Fruit fly (Drosophila melanogaster) whole organism, wandering third instar larva: ENCODE results near the gene CG5953.

Experiments
- Abd-B ChIP-seq: fragments of >200 bp; optimal IDR thresholded peaks from 2 replicates; lab custom pipeline; 2017; ENCODE audit warnings: missing biosample characterization, missing genetic modification characterization
- Dfd ChIP-seq: fragments of >200 bp; optimal IDR thresholded peaks from 2 replicates; lab custom pipeline; 2017; ENCODE audit warnings: missing biosample characterization, missing genetic modification characterization
- HLH106 ChIP-seq: fragments of 200-800 bp; optimal IDR thresholded peaks from 3 replicates; lab custom pipeline; 2019; ENCODE audit warnings: missing biosample characterization, mild to moderate bottlenecking, missing genetic modification characterization, moderate library complexity
- Hr78 ChIP-seq: fragments of >200 bp; optimal IDR thresholded peaks from 2 replicates; lab custom pipeline; 2017; ENCODE audit warnings: missing biosample characterization, missing genetic modification characterization
- Myc ChIP-seq: fragments of >200 bp; optimal IDR thresholded peaks from 2 replicates; lab custom pipeline; 2017
- Rel ChIP-seq, 2 experiments: fragments of 200-800 bp; sonication (Bioruptor generic) in 1 of 2; optimal IDR thresholded peaks; 2 replicates in 1 of 2; 3 replicates in 1 of 2; lab custom pipeline; 2016 to 2019; ENCODE audit warnings: mild to moderate bottlenecking in 2 of 2, missing biosample characterization in 2 of 2, missing genetic modification characterization in 2 of 2, moderate library complexity in 1 of 2
- br ChIP-seq: fragments of 200-800 bp; sonication (Bioruptor generic); optimal IDR thresholded peaks from 2 replicates; lab custom pipeline; 2016; ENCODE audit warnings: missing biosample characterization, missing genetic modification characterization
- brk ChIP-seq: fragments of 200-800 bp; sonication (Bioruptor generic); optimal IDR thresholded peaks from 2 replicates; lab custom pipeline; 2016; ENCODE audit warnings: missing biosample characterization, mild to moderate bottlenecking, missing genetic modification characterization
- fru ChIP-seq: fragments of 200-800 bp; sonication (Bioruptor generic); optimal IDR thresholded peaks from 3 replicates; lab custom pipeline; 2016; ENCODE audit warnings: missing biosample characterization, mild to moderate bottlenecking, missing genetic modification characterization
- h ChIP-seq: fragments of 200-800 bp; sonication (Bioruptor generic); optimal IDR thresholded peaks from 3 replicates; lab custom pipeline; 2016; ENCODE audit warnings: missing biosample characterization, mild to moderate bottlenecking, missing genetic modification characterization
- lola ChIP-seq: fragments of >200 bp; optimal IDR thresholded peaks from 2 replicates; lab custom pipeline; 2017; ENCODE audit warnings: missing biosample characterization, missing genetic modification characterization
- psq ChIP-seq: fragments of 200-800 bp; sonication (Bioruptor generic); optimal IDR thresholded peaks from 3 replicates; lab custom pipeline; 2017; ENCODE audit warnings: missing biosample characterization, mild to moderate bottlenecking, missing genetic modification characterization, moderate library complexity
- rgr ChIP-seq: fragments of 200-800 bp; sonication (Bioruptor generic); optimal IDR thresholded peaks from 3 replicates; lab custom pipeline; 2016; ENCODE audit warnings: missing biosample characterization, mild to moderate bottlenecking, missing genetic modification characterization
- woc ChIP-seq: sonication (Bioruptor generic); optimal IDR thresholded peaks from 2 replicates; lab custom pipeline; 2016; ENCODE audit warnings: missing biosample characterization, mild to moderate bottlenecking, missing genetic modification characterization

dm6 chr2L:16530414-16530771 lies 2.3 kb downstream of the CG5953 start:
- no peak for TF ChIP-seq br
- no peak for TF ChIP-seq brk (GFP tag; lab: Kevin White, UChicago)
- no peak for TF ChIP-seq fru
- no peak for TF ChIP-seq Rel (GFP tag; optimal IDR thresholded peaks at IDR 0.05; lab: Kevin White, UChicago)
- TF ChIP-seq Rel (tag; optimal IDR thresholded peaks at IDR 0.05; lab: Kevin White, UChicago), result no peak
- no peak for TF ChIP-seq Dfd
- no peak for TF ChIP-seq HLH106
- TF ChIP-seq lola (GFP tag; lab: Kevin White, UChicago), result no peak
- TF ChIP-seq woc, result no peak
- TF ChIP-seq psq (GFP tag; lab: Kevin White, UChicago), result no peak
- no peak for TF ChIP-seq Hr78
- no peak for TF ChIP-seq Myc
- TF ChIP-seq h (GFP tag; lab: Kevin White, UChicago), result no peak
- no peak for TF ChIP-seq Abd-B (GFP tag; lab: Kevin White, UChicago)
- no peak for TF ChIP-seq rgr (GFP tag; lab: Kevin White, UChicago)
